Fruit fly (Drosophila melanogaster) whole organism, wandering third instar larva: ENCODE data around the gene djl.

Experiments used
- Abd-B ChIP-seq: fragments of >200 bp; optimal IDR thresholded peaks from 2 replicates; lab custom pipeline; 2017; ENCODE audit warnings: missing biosample characterization, missing genetic modification characterization
- CG32264 ChIP-seq: fragments of 200-800 bp; sonication (Bioruptor generic); optimal IDR thresholded peaks from 2 replicates; lab custom pipeline; 2016; ENCODE audit warnings: missing biosample characterization, missing genetic modification characterization
- CG9705 ChIP-seq: fragments of 200-800 bp; sonication (Bioruptor generic); optimal IDR thresholded peaks from 2 replicates; lab custom pipeline; 2018; ENCODE audit warnings: missing biosample characterization, mild to moderate bottlenecking, missing genetic modification characterization
- CrebA ChIP-seq: fragments of 200-800 bp; sonication (Bioruptor generic); optimal IDR thresholded peaks from 2 replicates; lab custom pipeline; 2016; ENCODE audit warnings: missing biosample characterization, mild to moderate bottlenecking, missing genetic modification characterization, borderline replicate concordance
- Dfd ChIP-seq: fragments of >200 bp; optimal IDR thresholded peaks from 2 replicates; lab custom pipeline; 2017; ENCODE audit warnings: missing biosample characterization, missing genetic modification characterization
- Dif ChIP-seq: fragments of 200-275, 200-300 bp; sonication (Bioruptor generic); optimal IDR thresholded peaks from 2 replicates; lab custom pipeline; 2018; ENCODE audit warnings: missing biosample characterization, missing genetic modification characterization; ENCODE audit not compliant: partially characterized antibody
- GATAd ChIP-seq: sonication (Bioruptor generic); optimal IDR thresholded peaks from 2 replicates; lab custom pipeline; 2016; ENCODE audit warnings: missing biosample characterization, missing genetic modification characterization
- HLH106 ChIP-seq: fragments of 200-800 bp; optimal IDR thresholded peaks from 3 replicates; lab custom pipeline; 2019; ENCODE audit warnings: missing biosample characterization, mild to moderate bottlenecking, missing genetic modification characterization, moderate library complexity
- Hnf4 ChIP-seq: fragments of 200-800 bp; sonication (Bioruptor generic); optimal IDR thresholded peaks from 2 replicates; lab custom pipeline; 2016; ENCODE audit warnings: missing biosample characterization, mild to moderate bottlenecking, missing genetic modification characterization
- Hr78 ChIP-seq: fragments of >200 bp; optimal IDR thresholded peaks from 2 replicates; lab custom pipeline; 2017; ENCODE audit warnings: missing biosample characterization, missing genetic modification characterization
- Hr83 ChIP-seq: fragments of 200-300 bp; sonication (Bioruptor generic); optimal IDR thresholded peaks from 2 replicates; lab custom pipeline; 2016; ENCODE audit warnings: missing biosample characterization, mild to moderate bottlenecking, missing genetic modification characterization, moderate library complexity; ENCODE audit not compliant: poor library complexity, severe bottlenecking
- Jra ChIP-seq: sonication (Bioruptor generic); optimal IDR thresholded peaks from 2 replicates; lab custom pipeline; 2016; ENCODE audit warnings: missing biosample characterization, missing genetic modification characterization
- Mio ChIP-seq: sonication (Bioruptor generic); optimal IDR thresholded peaks from 2 replicates; lab custom pipeline; 2016; ENCODE audit warnings: missing biosample characterization, missing genetic modification characterization
- Myc ChIP-seq: fragments of >200 bp; optimal IDR thresholded peaks from 2 replicates; lab custom pipeline; 2017
- N ChIP-seq: fragments of >200 bp; optimal IDR thresholded peaks from 2 replicates; lab custom pipeline; 2018; ENCODE audit warnings: missing biosample characterization, missing external identifiers, missing genetic modification characterization
- OdsH ChIP-seq: fragments of 200-800 bp; sonication (Bioruptor generic); optimal IDR thresholded peaks from 2 replicates; lab custom pipeline; 2016; ENCODE audit warnings: missing biosample characterization, mild to moderate bottlenecking, missing genetic modification characterization
- Rel ChIP-seq, 2 experiments: fragments of 200-800 bp; sonication (Bioruptor generic) in 1 of 2; optimal IDR thresholded peaks; 2 replicates in 1 of 2; 3 replicates in 1 of 2; lab custom pipeline; 2016 to 2019; ENCODE audit warnings: mild to moderate bottlenecking in 2 of 2, missing biosample characterization in 2 of 2, missing genetic modification characterization in 2 of 2, moderate library complexity in 1 of 2
- Sp1 ChIP-seq: fragments of 200-800 bp; sonication (Bioruptor generic); optimal IDR thresholded peaks from 3 replicates; lab custom pipeline; 2019; ENCODE audit warnings: missing biosample characterization, mild to moderate bottlenecking, missing genetic modification characterization, moderate library complexity
- Vsx2 ChIP-seq: fragments of 200-300, 225-300 bp; sonication (Bioruptor generic); optimal IDR thresholded peaks from 2 replicates; lab custom pipeline; 2018; ENCODE audit warnings: missing biosample characterization, missing genetic modification characterization; ENCODE audit not compliant: partially characterized antibody
- br ChIP-seq: fragments of 200-800 bp; sonication (Bioruptor generic); optimal IDR thresholded peaks from 2 replicates; lab custom pipeline; 2016; ENCODE audit warnings: missing biosample characterization, missing genetic modification characterization
- brk ChIP-seq: fragments of 200-800 bp; sonication (Bioruptor generic); optimal IDR thresholded peaks from 2 replicates; lab custom pipeline; 2016; ENCODE audit warnings: missing biosample characterization, mild to moderate bottlenecking, missing genetic modification characterization
- dl ChIP-seq, 2 experiments: fragments of 175-275, 200-275 bp in 1 of 2; fragments of 200-275 bp in 1 of 2; sonication (Bioruptor generic); optimal IDR thresholded peaks; lab custom pipeline; 2018; ENCODE audit warnings: mild to moderate bottlenecking in 2 of 2, missing biosample characterization in 2 of 2, missing genetic modification characterization in 2 of 2, moderate library complexity in 2 of 2; ENCODE audit not compliant: partially characterized antibody in 2 of 2, insufficient read depth in 1 of 2
- dmrt93B ChIP-seq: fragments of 200-800 bp; sonication (Bioruptor generic); optimal IDR thresholded peaks from 2 replicates; lab custom pipeline; 2018; ENCODE audit warnings: missing biosample characterization, mild to moderate bottlenecking, missing genetic modification characterization
- dsf ChIP-seq: sonication (Bioruptor generic); optimal IDR thresholded peaks from 2 replicates; lab custom pipeline; 2016; ENCODE audit warnings: missing biosample characterization, missing genetic modification characterization, borderline replicate concordance
- ey ChIP-seq: fragments of 200-800 bp; sonication (Bioruptor generic); optimal IDR thresholded peaks from 2 replicates; lab custom pipeline; 2016; ENCODE audit warnings: missing biosample characterization, missing genetic modification characterization
- foxo ChIP-seq, 2 experiments: fragments of 200-800 bp; sonication (Bioruptor generic); optimal IDR thresholded peaks; 2 replicates in 1 of 2; 3 replicates in 1 of 2; lab custom pipeline; 2016 to 2017; ENCODE audit warnings: missing biosample characterization in 2 of 2, missing genetic modification characterization in 2 of 2
- fru ChIP-seq: fragments of 200-800 bp; sonication (Bioruptor generic); optimal IDR thresholded peaks from 3 replicates; lab custom pipeline; 2016; ENCODE audit warnings: missing biosample characterization, mild to moderate bottlenecking, missing genetic modification characterization
- h ChIP-seq: fragments of 200-800 bp; sonication (Bioruptor generic); optimal IDR thresholded peaks from 3 replicates; lab custom pipeline; 2016; ENCODE audit warnings: missing biosample characterization, mild to moderate bottlenecking, missing genetic modification characterization
- jim ChIP-seq: fragments of 175-275, 200-325 bp; sonication (Bioruptor generic); optimal IDR thresholded peaks from 2 replicates; lab custom pipeline; 2016; ENCODE audit warnings: missing biosample characterization, mild to moderate bottlenecking, missing genetic modification characterization
- lola ChIP-seq: fragments of >200 bp; optimal IDR thresholded peaks from 2 replicates; lab custom pipeline; 2017; ENCODE audit warnings: missing biosample characterization, missing genetic modification characterization
- pan ChIP-seq: fragments of >200 bp; optimal IDR thresholded peaks from 2 replicates; lab custom pipeline; 2017
- psq ChIP-seq: fragments of 200-800 bp; sonication (Bioruptor generic); optimal IDR thresholded peaks from 3 replicates; lab custom pipeline; 2017; ENCODE audit warnings: missing biosample characterization, mild to moderate bottlenecking, missing genetic modification characterization, moderate library complexity
- rgr ChIP-seq: fragments of 200-800 bp; sonication (Bioruptor generic); optimal IDR thresholded peaks from 3 replicates; lab custom pipeline; 2016; ENCODE audit warnings: missing biosample characterization, mild to moderate bottlenecking, missing genetic modification characterization
- sage ChIP-seq: fragments of 200-800 bp; sonication (Bioruptor generic); optimal IDR thresholded peaks from 2 replicates; lab custom pipeline; 2016; ENCODE audit warnings: missing biosample characterization, mild to moderate bottlenecking, missing genetic modification characterization
- sv ChIP-seq: fragments of 200-800 bp; sonication (Bioruptor generic); optimal IDR thresholded peaks from 3 replicates; lab custom pipeline; 2016; ENCODE audit warnings: missing biosample characterization, missing genetic modification characterization
- tai ChIP-seq: sonication (Bioruptor generic); optimal IDR thresholded peaks from 2 replicates; lab custom pipeline; 2016; ENCODE audit warnings: missing biosample characterization, missing genetic modification characterization
- usp ChIP-seq: fragments of >200 bp; optimal IDR thresholded peaks from 2 replicates; lab custom pipeline; 2017; ENCODE audit warnings: missing biosample characterization, missing genetic modification characterization
- woc ChIP-seq: sonication (Bioruptor generic); optimal IDR thresholded peaks from 2 replicates; lab custom pipeline; 2016; ENCODE audit warnings: missing biosample characterization, mild to moderate bottlenecking, missing genetic modification characterization

Gene djl

dm6 chr3R:7079718-7080117, 19.2 kb downstream of the djl start:
- TF ChIP-seq usp (GFP tag; lab: Kevin White, UChicago) (no peak), Hr83 (GFP tag; lab: Kevin White, UChicago) (no peak), Myc (lab: Kevin White, UChicago) (no peak), Dif (GFP tag; lab: Kevin White, UChicago) (no peak)

dm6 chr3R:7080157-7080916, 19.8 kb downstream of the djl start, which contains the start of gene Ref1:
Ref1 (minus strand) TSS chr3R:7080387.
- TF ChIP-seq woc (GFP tag; lab: Kevin White, UChicago) (peak; percentile 63), Mio (GFP tag; lab: Kevin White, UChicago) (no peak)
- TF ChIP-seq, all 38 proteins: peak for 1

- TF ChIP-seq Hr83 (GFP tag; lab: Kevin White, UChicago) (peak; percentile 23), tai (GFP tag; lab: Kevin White, UChicago) (no peak), fru (GFP tag; lab: Kevin White, UChicago) (peak; percentile 34), Vsx2 (GFP tag; lab: Kevin White, UChicago) (no peak), usp (GFP tag; lab: Kevin White, UChicago) (no peak), lola (GFP tag; lab: Kevin White, UChicago) (no peak), pan (lab: Kevin White, UChicago) (no peak), CG32264 (no peak), Jra (no peak), OdsH (GFP tag; lab: Kevin White, UChicago) (no peak), Dfd (GFP tag; lab: Kevin White, UChicago) (no peak), N (GFP tag; lab: Kevin White, UChicago) (no peak), Hr78 (GFP tag; lab: Kevin White, UChicago) (no peak), dsf (GFP tag; lab: Kevin White, UChicago) (no peak), foxo (GFP tag; optimal IDR thresholded peaks at IDR 0.05; lab: Kevin White, UChicago) (peak in 1 of 2 experiments; percentile 20), h (peak; percentile 30), CrebA (no peak), sage (GFP tag; lab: Kevin White, UChicago) (peak; percentile 47), brk (GFP tag; lab: Kevin White, UChicago) (no peak), woc (GFP tag; lab: Kevin White, UChicago) (peak; percentile 60), Dif (GFP tag; lab: Kevin White, UChicago) (no peak), Rel (GFP tag; optimal IDR thresholded peaks at IDR 0.05; lab: Kevin White, UChicago) (no peak), Rel (tag; optimal IDR thresholded peaks at IDR 0.05; lab: Kevin White, UChicago) (peak; percentile 47), Hnf4 (GFP tag; lab: Kevin White, UChicago) (peak; percentile 30), rgr (GFP tag; lab: Kevin White, UChicago) (peak; percentile 19), Myc (lab: Kevin White, UChicago) (no peak), GATAd (no peak), jim (GFP tag; lab: Kevin White, UChicago) (peak; percentile 28), HLH106 (peak; percentile 30), dl (GFP tag; optimal IDR thresholded peaks at IDR 0.05; lab: Kevin White, UChicago; ENCODE audit: insufficient read depth in 1 of 2, partially characterized antibody in 2 of 2) (no peak), Mio (GFP tag; lab: Kevin White, UChicago) (peak; percentile 19), CG9705 (no peak), br (no peak), ey (GFP tag; lab: Kevin White, UChicago) (peak; percentile 11), Abd-B (GFP tag; lab: Kevin White, UChicago) (no peak), psq (GFP tag; lab: Kevin White, UChicago) (no peak), sv (GFP tag; lab: Kevin White, UChicago) (no peak), Sp1 (peak; percentile 53), dmrt93B (GFP tag; lab: Kevin White, UChicago) (no peak)
Measured at dm6 chr3R:7081972-7082371, 21.4 kb downstream of the djl start, which contains the start of gene Dpck. Dpck (plus strand) TSS chr3R:7082182.
